Fruit fly (Drosophila melanogaster): Measurements from ENCODE around the gene CG15211.
A peak's percentile ranks its signal among the peaks of the same experiment; 100 is the strongest.

The CG15211 gene

dm6 chrX:10822678-10823440 lies 50.5 kb downstream of the CG15211 start (continued):
- TF ChIP-seq dmrt99B (tag; optimal IDR thresholded peaks at IDR 0.05): peak; percentile 77
- peak; percentile 89 for TF ChIP-seq CG18262 (tag; optimal IDR thresholded peaks at IDR 0.05)
- peak; percentile 46; the same call in 1 of the 2 replicates for TF ChIP-seq Ptx1 (GFP tag; IDR thresholded peaks at IDR 0.05)
- TF ChIP-seq chif (GFP tag; optimal IDR thresholded peaks at IDR 0.05): peak; percentile 18 to 55
- TF ChIP-seq ara (GFP tag; IDR thresholded peaks at IDR 0.05): peak; percentile 31; the same call in 1 of the 2 replicates
- TF ChIP-seq CG15514 (GFP tag; optimal IDR thresholded peaks at IDR 0.05): peak; percentile 26
- no peak for TF ChIP-seq vfl (GFP tag; optimal IDR thresholded peaks at IDR 0.05)
- TF ChIP-seq CG8281 (tag; optimal IDR thresholded peaks at IDR 0.05): peak; percentile 21
- 0 out of 2 replicates have a peak, but pooled peaks have one; percentile 30 for TF ChIP-seq Gsc (GFP tag; IDR thresholded peaks at IDR 0.05)
- TF ChIP-seq exex (tag; optimal IDR thresholded peaks at IDR 0.05): peak; percentile 13
- TF ChIP-seq CG4707 (GFP tag; optimal IDR thresholded peaks at IDR 0.05): peak; percentile 30
- peak; percentile 67 for TF ChIP-seq CG6689 (GFP tag; IDR thresholded peaks at IDR 0.05)
- TF ChIP-seq NC2β (GFP tag; optimal IDR thresholded peaks at IDR 0.05): peak; percentile 27
- peak; percentile 56 for TF ChIP-seq sisA (GFP tag; IDR thresholded peaks at IDR 0.05)
- TF ChIP-seq Oli (tag; optimal IDR thresholded peaks at IDR 0.05): peak; percentile 81
- peak; percentile 23 for TF ChIP-seq CG34376 (GFP tag; optimal IDR thresholded peaks at IDR 0.05)
- peak; percentile 67 for TF ChIP-seq nerfin-1 (tag; optimal IDR thresholded peaks at IDR 0.05)
- TF ChIP-seq az2 (GFP tag; optimal IDR thresholded peaks at IDR 0.05): peak; percentile 29
- peak; percentile 20 for TF ChIP-seq Mes4 (GFP tag; optimal IDR thresholded peaks at IDR 0.05)
- peak; percentile 14 for TF ChIP-seq CG31365 (tag; optimal IDR thresholded peaks at IDR 0.05)
- peak; percentile 80 for TF ChIP-seq Ssrp (tag; optimal IDR thresholded peaks at IDR 0.05)
- peak; percentile 73 for TF ChIP-seq unpg (GFP tag; optimal IDR thresholded peaks at IDR 0.05)
- TF ChIP-seq CG15601 (tag; optimal IDR thresholded peaks at IDR 0.05): peak; percentile 62
- peak; percentile 13 for TF ChIP-seq bab2 (GFP tag; optimal IDR thresholded peaks at IDR 0.05)
- TF ChIP-seq BtbVII (GFP tag; optimal IDR thresholded peaks at IDR 0.05): peak; percentile 53
- peak; percentile 26; the same call in 1 of the 2 replicates for TF ChIP-seq Atf6 (GFP tag; IDR thresholded peaks at IDR 0.05)
- TF ChIP-seq Ets65A (GFP tag): peak; percentile 69
- peak; percentile 43 for TF ChIP-seq Xbp1 (GFP tag; optimal IDR thresholded peaks at IDR 0.05)
- no peak for TF ChIP-seq CG8290 (GFP tag; optimal IDR thresholded peaks at IDR 0.05)
- TF ChIP-seq CG8290 (tag; optimal IDR thresholded peaks at IDR 0.05): peak; percentile 9 to 24
- TF ChIP-seq CG18476 (GFP tag; optimal IDR thresholded peaks at IDR 0.05): peak; percentile 71
- no peak; the same call in 1 of the 2 replicates for TF ChIP-seq dan (GFP tag; IDR thresholded peaks at IDR 0.05)
- no peak for TF ChIP-seq CG43689 (GFP tag; IDR thresholded peaks at IDR 0.05)
- TF ChIP-seq Stat92E (GFP tag; optimal IDR thresholded peaks at IDR 0.05): no peak
- TF ChIP-seq esg (GFP tag; conservative IDR thresholded peaks at IDR 0.05): 0 out of 2 replicates have a peak, but pooled peaks have one; percentile 15
- no peak for TF ChIP-seq stc (GFP tag; IDR thresholded peaks at IDR 0.05)
- TF ChIP-seq eve (GFP tag; optimal IDR thresholded peaks at IDR 0.05): peak; percentile 39 to 59
- TF ChIP-seq corto (GFP tag; optimal IDR thresholded peaks at IDR 0.05): no peak
- peak; percentile 12 for TF ChIP-seq CG10462 (GFP tag; optimal IDR thresholded peaks at IDR 0.05)
- peak; percentile 72 for TF ChIP-seq Hmr (GFP tag; optimal IDR thresholded peaks at IDR 0.05)
- TF ChIP-seq CG1647 (GFP tag; optimal IDR thresholded peaks at IDR 0.05): no peak
- TF ChIP-seq Lhr (GFP tag; optimal IDR thresholded peaks at IDR 0.05): peak; percentile 28
- peak; percentile 59 for TF ChIP-seq tin (GFP tag; optimal IDR thresholded peaks at IDR 0.05)
- peak; percentile 33; the same call in 1 of the 2 replicates for TF ChIP-seq H2.0 (GFP tag; IDR thresholded peaks at IDR 0.05)
- peak; percentile 38 for TF ChIP-seq CrebB (tag; optimal IDR thresholded peaks at IDR 0.05)
- TF ChIP-seq CG7839 (tag; optimal IDR thresholded peaks at IDR 0.05): peak; percentile 76
- peak; percentile 33; the same call in 1 of the 3 replicates for TF ChIP-seq H15 (GFP tag; IDR thresholded peaks at IDR 0.05)
- TF ChIP-seq CG13287 (GFP tag; IDR thresholded peaks at IDR 0.05; ENCODE audit: partially characterized antibody): no peak
- no peak for TF ChIP-seq NK7.1 (GFP tag; optimal IDR thresholded peaks at IDR 0.05)
